Worm (Caenorhabditis elegans) whole organism, L1 larva: Measurements from ENCODE around the gene R11G10.3.

Source experiments
- C34B4.2 ChIP-seq: sonication (generic microtip); optimal IDR thresholded peaks from 2 replicates; lab custom pipeline; 2017; ENCODE audit warnings: mild to moderate bottlenecking, missing genetic modification characterization, missing compliant biosample characterization
- F16B12.6 ChIP-seq: fragments of 150-350 bp; optimal IDR thresholded peaks from 2 replicates; lab custom pipeline; 2014; ENCODE audit warnings: missing biosample characterization, missing genetic modification characterization
- ama-1 ChIP-seq: fragments of 150-350 bp; optimal IDR thresholded peaks from 2 replicates; lab custom pipeline; 2014
- blmp-1 ChIP-seq: fragments of 150-350 bp; optimal IDR thresholded peaks from 2 replicates; lab custom pipeline; 2014; ENCODE audit warnings: missing biosample characterization, missing genetic modification characterization
- ceh-63 ChIP-seq: fragments of 200-800 bp; sonication (Bioruptor generic); optimal IDR thresholded peaks from 2 replicates; lab custom pipeline; 2018; ENCODE audit warnings: mild to moderate bottlenecking, missing genetic modification characterization, missing compliant biosample characterization
- ceh-8 ChIP-seq: fragments of 200-800 bp; sonication (Bioruptor generic); optimal IDR thresholded peaks from 2 replicates; lab custom pipeline; 2018; ENCODE audit warnings: mild to moderate bottlenecking, missing genetic modification characterization, moderate library complexity, missing compliant biosample characterization
- ceh-88 ChIP-seq: fragments of 200-800 bp; sonication (Bioruptor generic); IDR thresholded peaks from 2 replicates; pipeline ENCODE4 v1.3.6; 2022; ENCODE audit warnings: missing genetic modification characterization, missing compliant biosample characterization
- ces-1 ChIP-seq: fragments of 150-350 bp; optimal IDR thresholded peaks from 2 replicates; lab custom pipeline; 2014; ENCODE audit warnings: missing biosample characterization, missing genetic modification reagents, missing genetic modification characterization
- dpl-1 ChIP-seq, 3 experiments: fragments of 150-350 bp in 2 of 3; sonication (generic microtip) in 1 of 3; optimal IDR thresholded peaks; 2 replicates each; lab custom pipeline; 2014 to 2017; ENCODE audit warnings: missing biosample characterization in 3 of 3, missing genetic modification characterization in 3 of 3, missing genetic modification reagents in 3 of 3
- dsc-1 ChIP-seq: sonication (generic microtip); optimal IDR thresholded peaks from 2 replicates; lab custom pipeline; 2016; ENCODE audit warnings: mild to moderate bottlenecking, missing genetic modification characterization, missing compliant biosample characterization
- efl-1 ChIP-seq, 4 experiments: fragments of 150-350 bp; optimal IDR thresholded peaks in 3 of 4; peaks in 1 of 4; 1 replicate in 1 of 4; 2 replicates in 3 of 4; lab custom pipeline; 2014; ENCODE audit warnings: missing biosample characterization in 2 of 4, missing genetic modification characterization in 2 of 4, missing genetic modification reagents in 2 of 4
- egl-13 ChIP-seq: sonication (generic microtip); optimal IDR thresholded peaks from 2 replicates; lab custom pipeline; 2016; ENCODE audit warnings: missing genotype, missing genetic modification reagents, missing genetic modification characterization, missing compliant biosample characterization
- ets-5 ChIP-seq: fragments of 200-800 bp; sonication (Bioruptor generic); IDR thresholded peaks from 2 replicates; pipeline ENCODE4 v1.3.6; 2022; ENCODE audit warnings: missing genetic modification characterization, missing compliant biosample characterization
- fkh-4 ChIP-seq: sonication (generic microtip); optimal IDR thresholded peaks from 2 replicates; lab custom pipeline; 2016; ENCODE audit warnings: missing compliant biosample characterization, missing genetic modification characterization, borderline replicate concordance
- fkh-8 ChIP-seq: sonication (generic microtip); optimal IDR thresholded peaks from 2 replicates; lab custom pipeline; 2016; ENCODE audit warnings: mild to moderate bottlenecking, missing genetic modification characterization, missing compliant biosample characterization
- grh-1 ChIP-seq: fragments of 200-800 bp; sonication (Bioruptor generic); IDR thresholded peaks from 2 replicates; pipeline ENCODE4 v1.3.6; 2022; ENCODE audit warnings: missing genetic modification reagents, missing genetic modification characterization, missing compliant biosample characterization
- hlh-17 ChIP-seq: fragments of 200-800 bp; sonication (Bioruptor generic); optimal IDR thresholded peaks from 2 replicates; lab custom pipeline; 2018; ENCODE audit warnings: missing genetic modification characterization, mild to moderate bottlenecking, missing compliant biosample characterization, moderate library complexity, borderline replicate concordance
- hlh-4 ChIP-seq: sonication (generic microtip); optimal IDR thresholded peaks from 2 replicates; lab custom pipeline; 2016; ENCODE audit warnings: mild to moderate bottlenecking, missing genetic modification characterization, missing compliant biosample characterization
- hpl-2 ChIP-seq: fragments of 150-350 bp; optimal IDR thresholded peaks from 2 replicates; lab custom pipeline; 2014; ENCODE audit warnings: missing biosample characterization, missing genetic modification reagents, missing genetic modification characterization
- irx-1 ChIP-seq: sonication (generic microtip); optimal IDR thresholded peaks from 2 replicates; lab custom pipeline; 2016; ENCODE audit warnings: missing genetic modification characterization, missing compliant biosample characterization
- isw-1 ChIP-seq: fragments of 200-800 bp; sonication (Bioruptor generic); IDR thresholded peaks from 2 replicates; pipeline ENCODE4 v1.3.6; 2022; ENCODE audit warnings: missing genetic modification characterization, missing compliant biosample characterization
- lin-14 ChIP-seq: fragments of 200-800 bp; sonication (Bioruptor generic); optimal IDR thresholded peaks from 2 replicates; lab custom pipeline; 2018; ENCODE audit warnings: mild to moderate bottlenecking, missing genetic modification characterization, moderate library complexity, missing compliant biosample characterization
- lin-35 ChIP-seq, 2 experiments: fragments of 150-350 bp; optimal IDR thresholded peaks; 2 replicates each; lab custom pipeline; 2014; ENCODE audit warnings: missing biosample characterization in 2 of 2, missing genetic modification characterization in 2 of 2, missing genetic modification reagents in 2 of 2
- lir-3 ChIP-seq: sonication (generic microtip); optimal IDR thresholded peaks from 2 replicates; lab custom pipeline; 2016; ENCODE audit warnings: mild to moderate bottlenecking, missing genetic modification characterization, moderate library complexity, missing compliant biosample characterization; ENCODE audit not compliant: poor library complexity
- lsy-2 ChIP-seq, 2 experiments: fragments of 150-350 bp; optimal IDR thresholded peaks; 2 replicates each; lab custom pipeline; 2014; ENCODE audit warnings: missing biosample characterization in 2 of 2, missing genetic modification characterization in 2 of 2
- mdl-1 ChIP-seq, 2 experiments: fragments of 150-350 bp; optimal IDR thresholded peaks; 2 replicates each; lab custom pipeline; 2014 to 2017; ENCODE audit warnings: missing biosample characterization in 2 of 2, missing genetic modification characterization in 2 of 2, inconsistent platforms in 1 of 2
- mef-2 ChIP-seq: fragments of 150-350 bp; optimal IDR thresholded peaks from 2 replicates; lab custom pipeline; 2014; ENCODE audit warnings: missing biosample characterization, missing genetic modification characterization
- nhr-11 ChIP-seq: fragments of 150-350 bp; optimal IDR thresholded peaks from 2 replicates; lab custom pipeline; 2014; ENCODE audit warnings: missing biosample characterization, missing genetic modification characterization
- nhr-20 ChIP-seq: sonication (generic microtip); optimal IDR thresholded peaks from 2 replicates; lab custom pipeline; 2016; ENCODE audit warnings: mild to moderate bottlenecking, missing genetic modification characterization, missing compliant biosample characterization
- nhr-237 ChIP-seq: fragments of 150-350 bp; optimal IDR thresholded peaks from 2 replicates; lab custom pipeline; 2014; ENCODE audit warnings: missing biosample characterization, missing genetic modification characterization
- nhr-28 ChIP-seq: fragments of 150-350 bp; optimal IDR thresholded peaks from 2 replicates; lab custom pipeline; 2014; ENCODE audit warnings: missing biosample characterization, missing genetic modification characterization
- nhr-47 ChIP-seq: sonication (generic microtip); optimal IDR thresholded peaks from 2 replicates; lab custom pipeline; 2016; ENCODE audit warnings: mild to moderate bottlenecking, missing genetic modification characterization, moderate library complexity, missing compliant biosample characterization
- nhr-71 ChIP-seq: sonication (generic microtip); optimal IDR thresholded peaks from 2 replicates; lab custom pipeline; 2016; ENCODE audit warnings: mild to moderate bottlenecking, missing genetic modification characterization, moderate library complexity, missing compliant biosample characterization
- nhr-85 ChIP-seq: sonication (generic microtip); peaks from one replicate; lab custom pipeline; 2016; ENCODE audit warnings: missing genetic modification characterization, inconsistent platforms, missing compliant biosample characterization
- nhr-90 ChIP-seq: sonication (generic microtip); optimal IDR thresholded peaks from 2 replicates; lab custom pipeline; 2016; ENCODE audit warnings: mild to moderate bottlenecking, missing genetic modification characterization, missing compliant biosample characterization; ENCODE audit not compliant: poor library complexity
- pax-3 ChIP-seq: fragments of 200-800 bp; sonication (Bioruptor generic); optimal IDR thresholded peaks from 2 replicates; lab custom pipeline; 2018; ENCODE audit warnings: mild to moderate bottlenecking, missing genetic modification characterization, moderate library complexity, missing compliant biosample characterization
- rnt-1 ChIP-seq: sonication (generic microtip); optimal IDR thresholded peaks from 2 replicates; lab custom pipeline; 2016; ENCODE audit warnings: mild to moderate bottlenecking, missing genetic modification characterization, moderate library complexity, missing compliant biosample characterization
- snpc-4 ChIP-seq: fragments of 150-350 bp; optimal IDR thresholded peaks from 2 replicates; lab custom pipeline; 2014; ENCODE audit warnings: missing biosample characterization, missing genetic modification characterization
- sptf-1 ChIP-seq: fragments of 150-350 bp; optimal IDR thresholded peaks from 2 replicates; lab custom pipeline; 2014; ENCODE audit warnings: missing biosample characterization, missing genetic modification characterization
- tlp-1 ChIP-seq: fragments of 150-350 bp; optimal IDR thresholded peaks from 2 replicates; lab custom pipeline; 2014; ENCODE audit warnings: missing biosample characterization, missing genetic modification characterization
- unc-130 ChIP-seq: fragments of 150-350 bp; optimal IDR thresholded peaks from 2 replicates; lab custom pipeline; 2017; ENCODE audit warnings: missing biosample characterization, missing genetic modification characterization, inconsistent platforms
- unc-30 ChIP-seq: sonication (generic microtip); optimal IDR thresholded peaks from 2 replicates; lab custom pipeline; 2017; ENCODE audit warnings: missing biosample characterization, missing genetic modification characterization
- unc-62 ChIP-seq: fragments of 150-350 bp; optimal IDR thresholded peaks from 2 replicates; lab custom pipeline; 2014; ENCODE audit warnings: missing biosample characterization, missing genetic modification reagents, missing genetic modification characterization
- unc-86 ChIP-seq: sonication (generic microtip); optimal IDR thresholded peaks from 2 replicates; lab custom pipeline; 2016; ENCODE audit warnings: missing genetic modification characterization, missing compliant biosample characterization
- unc-98 ChIP-seq: fragments of 200-800 bp; sonication (Bioruptor generic); IDR thresholded peaks from 2 replicates; pipeline ENCODE4 v1.3.6; 2022; ENCODE audit warnings: missing genetic modification characterization, missing compliant biosample characterization
- xbp-1 ChIP-seq: sonication (generic microtip); optimal IDR thresholded peaks from 2 replicates; lab custom pipeline; 2016; ENCODE audit warnings: missing genetic modification characterization, missing compliant biosample characterization
- zag-1 ChIP-seq: fragments of 150-350 bp; optimal IDR thresholded peaks from 2 replicates; lab custom pipeline; 2014; ENCODE audit warnings: missing biosample characterization, missing genetic modification characterization

The R11G10.3 gene

DNA sequence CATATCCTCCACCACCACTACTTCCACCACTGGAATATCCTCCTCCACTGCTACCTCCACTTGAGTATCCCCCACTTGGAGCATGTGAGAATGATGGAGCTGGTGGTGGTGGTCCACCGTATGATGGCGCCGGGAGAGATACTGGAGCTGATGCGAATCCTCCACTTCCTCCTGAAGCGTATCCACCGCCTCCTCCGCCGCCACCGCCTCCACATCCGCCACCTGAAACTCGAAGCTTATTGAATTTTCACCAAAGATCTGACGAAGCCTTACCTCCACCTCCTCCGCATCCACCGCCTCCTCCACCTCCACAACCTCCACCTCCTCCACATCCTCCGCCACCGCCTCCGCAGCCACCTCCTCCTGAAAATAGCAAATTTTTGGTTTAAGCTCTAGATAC, 39.5 kb downstream of the R11G10.3 start:
- no peak for TF ChIP-seq efl-1 (optimal IDR thresholded peaks at IDR 0.05; lab: Kevin White, UChicago)
- peak in 1 of 2 experiments; percentile 36 for TF ChIP-seq efl-1 (GFP tag; optimal IDR thresholded peaks at IDR 0.05 in 1 of 2; lab: Kevin White, UChicago)
- TF ChIP-seq nhr-85 (tag; lab: Kevin White, UChicago) = no peak

DNA sequence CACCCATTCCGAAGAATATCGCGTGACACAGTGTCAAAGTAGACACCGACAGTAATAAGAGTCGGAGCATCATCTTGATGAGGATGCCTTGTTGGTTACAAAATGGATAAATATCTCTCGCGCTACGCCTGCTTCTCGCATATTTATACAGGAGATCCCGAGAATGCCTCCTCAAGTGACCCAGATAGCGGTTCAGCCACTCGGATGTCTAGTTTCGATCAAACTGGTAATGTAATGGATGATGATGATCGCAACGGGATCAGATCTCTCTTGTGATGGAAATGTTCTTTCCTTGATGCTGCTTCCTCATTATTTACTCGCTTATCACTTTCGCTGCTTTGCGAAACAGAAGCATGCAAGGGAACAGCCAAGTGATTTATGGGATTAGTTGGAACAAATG, 40.5 kb downstream of the R11G10.3 start, which contains the start of gene grl-17:
Gene grl-17, minus strand, starts transcription at position 101 of the 400 bp plus-strand sequence.
- peak; percentile 48 for TF ChIP-seq blmp-1
- TF ChIP-seq nhr-28 = no peak
- no peak for TF ChIP-seq nhr-47 (tag; lab: Kevin White, UChicago)

DNA sequence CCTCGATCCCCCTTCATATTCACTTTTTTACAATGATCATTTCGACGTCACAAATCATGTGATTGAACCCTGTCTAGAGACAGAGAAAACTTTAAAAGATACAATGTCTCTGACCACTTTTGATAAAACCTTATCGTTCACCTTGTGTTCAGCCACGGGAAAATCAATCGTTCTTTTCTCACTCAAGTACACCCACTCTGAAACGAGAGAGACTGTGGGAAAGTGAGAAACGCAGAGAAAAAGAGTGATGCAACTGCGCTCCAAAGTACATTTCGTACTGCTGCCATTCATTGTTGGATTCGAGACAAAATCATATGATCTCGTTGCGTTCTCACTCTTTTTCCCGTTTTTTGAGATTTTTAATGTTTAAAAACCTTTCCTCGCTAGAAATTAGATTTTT, 41.9 kb downstream of the R11G10.3 start:
- TF ChIP-seq ama-1 (peak; percentile 69), sptf-1 (tag; lab: Kevin White, UChicago) (no peak), grh-1 (GFP tag; lab: Robert Waterston, UW) (peak; percentile 84), mdl-1 (tag; optimal IDR thresholded peaks at IDR 0.05; lab: Kevin White, UChicago) (peak in 1 of 2 experiments; percentile 89), lin-35 (GFP tag; optimal IDR thresholded peaks at IDR 0.05; lab: Kevin White, UChicago) (peak; percentile 85 to 91), lsy-2 (tag; optimal IDR thresholded peaks at IDR 0.05; lab: Kevin White, UChicago) (peak; percentile 86 to 92), fkh-4 (no peak), xbp-1 (tag; lab: Kevin White, UChicago) (peak; percentile 88), tlp-1 (no peak), ceh-8 (GFP tag; lab: Kevin White, UChicago) (no peak), nhr-11 (tag; lab: Kevin White, UChicago) (peak; percentile 42), nhr-28 (no peak), hpl-2 (GFP tag; lab: Kevin White, UChicago) (peak; percentile 70), nhr-237 (peak; percentile 43), nhr-90 (peak; percentile 92), ets-5 (no peak), unc-86 (peak; percentile 62), lin-14 (GFP tag; lab: Kevin White, UChicago) (peak; percentile 98), fkh-8 (tag; lab: Kevin White, UChicago) (peak; percentile 77), lir-3 (peak; percentile 79), snpc-4 (peak; percentile 79), nhr-47 (tag; lab: Kevin White, UChicago) (peak; percentile 90), irx-1 (tag; lab: Kevin White, UChicago) (peak; percentile 80), dpl-1 (GFP tag; optimal IDR thresholded peaks at IDR 0.05; lab: Kevin White, UChicago) (peak; percentile 70 to 92 (median 83)), rnt-1 (tag; lab: Kevin White, UChicago) (peak; percentile 90), unc-30 (no peak), C34B4.2 (tag; lab: Kevin White, UChicago) (no peak), mef-2 (no peak), nhr-71 (peak; percentile 97), unc-62 (no peak), egl-13 (tag; lab: Kevin White, UChicago) (peak; percentile 69), zag-1 (tag; lab: Kevin White, UChicago) (no peak), efl-1 (optimal IDR thresholded peaks at IDR 0.05; lab: Kevin White, UChicago) (peak; percentile 86 to 89), efl-1 (GFP tag; optimal IDR thresholded peaks at IDR 0.05 in 1 of 2; lab: Kevin White, UChicago) (peak; percentile 81 to 98), dsc-1 (tag; lab: Kevin White, UChicago) (peak; percentile 78), isw-1 (GFP tag; lab: Robert Waterston, UW) (peak; percentile 66), unc-98 (GFP tag; lab: Robert Waterston, UW) (peak; percentile 37; the same call in 1 of the 2 replicates), blmp-1 (peak; percentile 90), ceh-63 (GFP tag; lab: Kevin White, UChicago) (no peak), hlh-4 (tag; lab: Kevin White, UChicago) (no peak), nhr-20 (tag; lab: Kevin White, UChicago) (peak; percentile 98), unc-130 (tag; lab: Kevin White, UChicago) (peak; percentile 90), hlh-17 (GFP tag; lab: Kevin White, UChicago) (no peak), ceh-88 (GFP tag; lab: Robert Waterston, UW) (0 out of 2 replicates have a peak, but pooled peaks have one; percentile 33), ces-1 (GFP tag; lab: Kevin White, UChicago) (no peak), F16B12.6 (tag; lab: Kevin White, UChicago) (peak; percentile 44), pax-3 (tag; lab: Kevin White, UChicago) (peak; percentile 93)
